Fruit fly (Drosophila melanogaster) whole organism, embryonic: ENCODE measurements around the gene how.

ENCODE experiments used
- Blimp-1 ChIP-seq: fragments of 200-800 bp; sonication (Bioruptor generic); optimal IDR thresholded peaks from 3 replicates; lab custom pipeline; 2018; ENCODE audit warnings: missing biosample characterization, missing genetic modification characterization, mild to moderate bottlenecking, moderate library complexity, missing genetic modification reagents
- CG10321 ChIP-seq: fragments of 200-800 bp; sonication (Bioruptor generic); IDR thresholded peaks from 2 replicates; pipeline ENCODE4 v1.3.6; 2022; ENCODE audit warnings: missing biosample characterization, missing genetic modification characterization
- CG10366 ChIP-seq: fragments of 200-800 bp; sonication (Bioruptor generic); IDR thresholded peaks from 2 replicates; pipeline ENCODE4 v1.3.6; 2022; ENCODE audit warnings: missing biosample characterization, missing genetic modification characterization
- CG10959 ChIP-seq: fragments of 200-800 bp; sonication (Bioruptor generic); IDR thresholded peaks from 2 replicates; pipeline ENCODE4 v1.3.6; 2022; ENCODE audit warnings: missing biosample characterization, missing genetic modification characterization
- CG12104 ChIP-seq: fragments of 200-800 bp; sonication (Bioruptor generic); optimal IDR thresholded peaks from 3 replicates; lab custom pipeline; 2016; ENCODE audit warnings: missing biosample characterization, missing genetic modification characterization
- CG12155 ChIP-seq: fragments of 200-800 bp; sonication (Bioruptor generic); optimal IDR thresholded peaks from 3 replicates; lab custom pipeline; 2016; ENCODE audit warnings: missing biosample characterization, missing genetic modification characterization
- CG13123 ChIP-seq: fragments of 200-800 bp; sonication (Bioruptor generic); optimal IDR thresholded peaks from 2 replicates; lab custom pipeline; 2016; ENCODE audit warnings: missing biosample characterization, missing genetic modification characterization
- CG14667 ChIP-seq: fragments of 200-800 bp; sonication (Bioruptor generic); IDR thresholded peaks from 2 replicates; pipeline ENCODE4 v1.3.6; 2022; ENCODE audit warnings: missing biosample characterization, missing genetic modification characterization
- CG1647 ChIP-seq: fragments of 200-800 bp; sonication (Bioruptor generic); optimal IDR thresholded peaks from 3 replicates; lab custom pipeline; 2016; ENCODE audit warnings: missing biosample characterization, missing genetic modification characterization
- CG17361 ChIP-seq: fragments of 200-800 bp; sonication (Bioruptor generic); IDR thresholded peaks from 3 replicates; pipeline ENCODE4 v1.3.6; 2022; ENCODE audit warnings: missing biosample characterization, missing genetic modification characterization
- CG17385 ChIP-seq: fragments of 200-800 bp; sonication (Bioruptor generic); optimal IDR thresholded peaks from 3 replicates; lab custom pipeline; 2018; ENCODE audit warnings: missing biosample characterization, mild to moderate bottlenecking, missing genetic modification characterization
- CG1832 ChIP-seq: fragments of 200-800 bp; sonication (Bioruptor generic); optimal IDR thresholded peaks from 2 replicates; lab custom pipeline; 2017; ENCODE audit warnings: missing biosample characterization, mild to moderate bottlenecking, missing genetic modification characterization, inconsistent platforms
- CG34376 ChIP-seq: fragments of 200-800 bp; sonication (Bioruptor generic); optimal IDR thresholded peaks from 2 replicates; lab custom pipeline; 2018; ENCODE audit warnings: missing biosample characterization, mild to moderate bottlenecking, missing genetic modification characterization
- CG3847 ChIP-seq: fragments of 200-800 bp; sonication (Bioruptor generic); IDR thresholded peaks from 2 replicates; pipeline ENCODE4 v1.3.6; 2022; ENCODE audit warnings: missing biosample characterization, missing genetic modification characterization
- CG42726 ChIP-seq: fragments of 200-800 bp; sonication (Bioruptor generic); IDR thresholded peaks from 2 replicates; pipeline ENCODE4 v1.3.6; 2022; ENCODE audit warnings: missing biosample characterization, missing genetic modification characterization; ENCODE audit not compliant: partially characterized antibody
- CG4424 ChIP-seq: fragments of 200-800 bp; sonication (Bioruptor generic); optimal IDR thresholded peaks from 3 replicates; lab custom pipeline; 2016; ENCODE audit warnings: missing biosample characterization, missing genetic modification characterization
- CG4820 ChIP-seq: fragments of 200-800 bp; sonication (Bioruptor generic); optimal IDR thresholded peaks from 3 replicates; lab custom pipeline; 2016; ENCODE audit warnings: missing biosample characterization, missing genetic modification characterization
- CoRest ChIP-seq: fragments of 200-800 bp; sonication (Bioruptor generic); optimal IDR thresholded peaks from 3 replicates; lab custom pipeline; 2018; ENCODE audit warnings: missing biosample characterization, mild to moderate bottlenecking, missing genetic modification characterization, moderate library complexity
- Dad ChIP-seq: fragments of 200-800 bp; sonication (Bioruptor generic); optimal IDR thresholded peaks from 3 replicates; lab custom pipeline; 2016; ENCODE audit warnings: missing biosample characterization, missing genetic modification characterization
- ERR ChIP-seq: fragments of 200-800 bp; sonication (Bioruptor generic); optimal IDR thresholded peaks from 2 replicates; lab custom pipeline; 2016; ENCODE audit warnings: missing biosample characterization, missing genetic modification characterization
- Gsc ChIP-seq: fragments of 200-800 bp; sonication (Bioruptor generic); IDR thresholded peaks from 2 replicates; pipeline ENCODE4 v1.3.6; 2022; ENCODE audit warnings: missing biosample characterization, missing genetic modification characterization
- H15 ChIP-seq: fragments of 200-800 bp; sonication (Bioruptor generic); IDR thresholded peaks from 3 replicates; pipeline ENCODE4 v1.3.6; 2022; ENCODE audit warnings: missing biosample characterization, missing genetic modification characterization
- HLH3B ChIP-seq: fragments of 200-800 bp; sonication (Bioruptor generic); IDR thresholded peaks from 2 replicates; pipeline ENCODE4 v1.3.6; 2022; ENCODE audit warnings: missing biosample characterization, missing genetic modification characterization
- HmgZ ChIP-seq: fragments of 200-800 bp; sonication (Bioruptor generic); optimal IDR thresholded peaks from 2 replicates; lab custom pipeline; 2018; ENCODE audit warnings: missing biosample characterization, mild to moderate bottlenecking, missing genetic modification characterization
- Meics ChIP-seq: fragments of 200-800 bp; sonication (Bioruptor generic); optimal IDR thresholded peaks from 2 replicates; lab custom pipeline; 2017; ENCODE audit warnings: missing biosample characterization, mild to moderate bottlenecking, missing genetic modification characterization
- Mes4 ChIP-seq: fragments of 200-800 bp; sonication (Bioruptor generic); optimal IDR thresholded peaks from 2 replicates; lab custom pipeline; 2016; ENCODE audit warnings: missing biosample characterization, missing genetic modification characterization
- NFAT ChIP-seq: fragments of 200-800 bp; sonication (Bioruptor generic); IDR thresholded peaks from 2 replicates; pipeline ENCODE4 v1.3.6; 2022; ENCODE audit warnings: missing biosample characterization, missing genetic modification characterization
- Sry-β ChIP-seq: fragments of 200-800 bp; sonication (Bioruptor generic); optimal IDR thresholded peaks from 2 replicates; lab custom pipeline; 2018; ENCODE audit warnings: missing biosample characterization, mild to moderate bottlenecking, missing genetic modification characterization, moderate library complexity
- Vsx1 ChIP-seq: fragments of 200-800 bp; sonication (Bioruptor generic); optimal IDR thresholded peaks from 2 replicates; lab custom pipeline; 2017; ENCODE audit warnings: missing biosample characterization, mild to moderate bottlenecking, missing genetic modification characterization, missing genetic modification reagents
- al ChIP-seq: fragments of 200-800 bp; sonication (Bioruptor generic); IDR thresholded peaks from 2 replicates; pipeline ENCODE4 v1.3.6; 2022; ENCODE audit warnings: missing biosample characterization, missing genetic modification characterization
- ase ChIP-seq: fragments of 200-800 bp; sonication (Bioruptor generic); IDR thresholded peaks from 3 replicates; pipeline ENCODE4 v1.3.6; 2022; ENCODE audit warnings: missing biosample characterization, missing genetic modification characterization
- bab2 ChIP-seq: fragments of 200-800 bp; sonication (Bioruptor generic); optimal IDR thresholded peaks from 2 replicates; lab custom pipeline; 2016; ENCODE audit warnings: missing biosample characterization, missing genetic modification characterization
- cwo ChIP-seq: fragments of 200-800 bp; sonication (Bioruptor generic); optimal IDR thresholded peaks from 3 replicates; lab custom pipeline; 2017; ENCODE audit warnings: missing biosample characterization, missing genetic modification characterization, mild to moderate bottlenecking, moderate library complexity, missing genetic modification reagents
- danr ChIP-seq: fragments of 200-800 bp; sonication (Bioruptor generic); IDR thresholded peaks from 2 replicates; pipeline ENCODE4 v1.3.6; 2022; ENCODE audit warnings: missing biosample characterization, missing genetic modification characterization
- dmrt11E ChIP-seq: fragments of 200-800 bp; sonication (Bioruptor generic); optimal IDR thresholded peaks from 3 replicates; lab custom pipeline; 2018; ENCODE audit warnings: missing biosample characterization, mild to moderate bottlenecking, missing genetic modification characterization, moderate library complexity
- gfzf ChIP-seq: fragments of 200-800 bp; sonication (Bioruptor generic); optimal IDR thresholded peaks from 2 replicates; lab custom pipeline; 2016; ENCODE audit warnings: missing biosample characterization, mild to moderate bottlenecking, missing genetic modification characterization, moderate library complexity
- knrl ChIP-seq: fragments of 200-800 bp; sonication (Bioruptor generic); IDR thresholded peaks from 3 replicates; pipeline ENCODE4 v1.3.6; 2022; ENCODE audit warnings: missing biosample characterization, missing genetic modification characterization; ENCODE audit not compliant: partially characterized antibody
- lola ChIP-seq, 3 experiments: fragments of >200 bp in 2 of 3; fragments of 200-800 bp in 1 of 3; sonication (Bioruptor generic) in 1 of 3; optimal IDR thresholded peaks; 2 replicates each; lab custom pipeline; 2017 to 2019; ENCODE audit warnings: missing biosample characterization in 3 of 3, missing genetic modification characterization in 3 of 3, mild to moderate bottlenecking in 1 of 3, moderate library complexity in 1 of 3
- nerfin-2 ChIP-seq: fragments of 200-800 bp; sonication (Bioruptor generic); IDR thresholded peaks from 2 replicates; pipeline ENCODE4 v1.3.6; 2022; ENCODE audit warnings: missing biosample characterization, missing genetic modification characterization; ENCODE audit not compliant: partially characterized antibody
- pho ChIP-seq: fragments of 200-800 bp; sonication (Bioruptor generic); optimal IDR thresholded peaks from 2 replicates; lab custom pipeline; 2016; ENCODE audit warnings: missing biosample characterization, missing genetic modification characterization
- pita ChIP-seq: fragments of 200-800 bp; sonication (Bioruptor generic); optimal IDR thresholded peaks from 2 replicates; lab custom pipeline; 2017; ENCODE audit warnings: missing biosample characterization, mild to moderate bottlenecking, missing genetic modification characterization
- seq ChIP-seq: fragments of 200-800 bp; sonication (Bioruptor generic); IDR thresholded peaks from 2 replicates; pipeline ENCODE4 v1.3.6; 2022; ENCODE audit warnings: missing biosample characterization, missing genetic modification characterization
- slbo ChIP-seq: fragments of 200-800 bp; sonication (Bioruptor generic); IDR thresholded peaks from 2 replicates; pipeline ENCODE4 v1.3.6; 2022; ENCODE audit warnings: missing biosample characterization, missing genetic modification characterization
- tll ChIP-seq, 2 experiments: fragments of 200-800 bp in 1 of 2; fragments of >200 bp in 1 of 2; sonication (Bioruptor generic) in 1 of 2; optimal IDR thresholded peaks; 2 replicates each; lab custom pipeline; 2017 to 2019; ENCODE audit warnings: missing biosample characterization in 2 of 2, missing genetic modification characterization in 2 of 2, mild to moderate bottlenecking in 1 of 2, moderate library complexity in 1 of 2
- tna ChIP-seq: fragments of 200-800 bp; sonication (Bioruptor generic); IDR thresholded peaks from 2 replicates; pipeline ENCODE4 v1.3.6; 2022; ENCODE audit warnings: missing biosample characterization, missing genetic modification characterization; ENCODE audit not compliant: partially characterized antibody
- trem ChIP-seq: fragments of 200-800 bp; optimal IDR thresholded peaks from 3 replicates; lab custom pipeline; 2019; ENCODE audit warnings: missing biosample characterization, mild to moderate bottlenecking, missing genetic modification characterization, moderate library complexity
- tup ChIP-seq: fragments of 200-800 bp; sonication (Bioruptor generic); optimal IDR thresholded peaks from 2 replicates; lab custom pipeline; 2016; ENCODE audit warnings: missing biosample characterization, mild to moderate bottlenecking, missing genetic modification characterization, moderate library complexity
- vvl ChIP-seq: fragments of 200-800 bp; sonication (Bioruptor generic); IDR thresholded peaks from 2 replicates; pipeline ENCODE4 v1.3.6; 2022; ENCODE audit warnings: missing biosample characterization, missing genetic modification characterization
- zen ChIP-seq: fragments of 200-800 bp; sonication (Bioruptor generic); optimal IDR thresholded peaks from 3 replicates; lab custom pipeline; 2018; ENCODE audit warnings: missing biosample characterization, mild to moderate bottlenecking, missing genetic modification characterization, moderate library complexity

Gene how

DNA sequence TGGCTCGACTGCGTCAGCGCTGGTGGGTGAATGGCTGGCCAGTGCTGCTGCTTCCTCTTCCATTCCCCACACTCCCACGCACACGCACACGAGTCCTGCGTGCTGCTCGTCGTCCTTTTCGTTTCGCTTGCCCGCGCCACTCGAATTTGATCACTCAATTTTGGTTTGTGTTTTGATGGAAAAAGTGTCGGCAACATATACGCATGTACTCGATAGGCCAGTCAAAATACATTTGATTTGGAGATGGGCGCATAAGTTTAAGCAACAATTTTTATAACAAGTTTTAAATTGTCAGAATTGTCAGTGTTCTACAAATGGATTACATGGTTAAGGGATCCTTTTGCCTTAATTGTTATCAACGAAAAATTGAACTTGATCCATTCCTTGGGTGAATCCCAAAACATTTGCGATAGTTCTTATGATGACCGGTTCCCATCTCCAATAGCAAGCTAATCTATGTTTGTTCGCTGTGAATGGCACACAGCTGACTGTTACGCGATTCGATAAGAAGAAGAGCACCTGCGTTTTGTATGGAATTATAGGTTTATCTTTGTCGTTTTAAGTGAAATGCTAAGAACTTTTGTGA lies 18.9 kb upstream of the how start, which contains the start of the genes Mitofilin and mRpL35:
TSS of gene Mitofilin (minus strand) at position 295 of the 586 bp plus-strand sequence.
TSS of gene mRpL35 (plus strand) at position 487 of the 586 bp plus-strand sequence.
- TF ChIP-seq tup (GFP tag; lab: Kevin White, UChicago): no peak
- no peak for TF ChIP-seq pita (GFP tag; lab: Kevin White, UChicago)
- TF ChIP-seq CG1832: no peak
- TF ChIP-seq CG4424 (GFP tag; lab: Kevin White, UChicago): peak; percentile 38
- TF ChIP-seq CG3847 (GFP tag; lab: Robert Waterston, UW): no peak
- peak; percentile 17 for TF ChIP-seq CG34376
- TF ChIP-seq CG13123 (GFP tag; lab: Kevin White, UChicago): peak; percentile 1
- TF ChIP-seq nerfin-2: no peak
- TF ChIP-seq CG10321 (GFP tag; lab: Robert Waterston, UW): no peak
- TF ChIP-seq cwo (GFP tag; lab: Kevin White, UChicago): no peak
- TF ChIP-seq Meics (GFP tag; lab: Kevin White, UChicago): peak; percentile 28
- TF ChIP-seq CG17385 (GFP tag; lab: Kevin White, UChicago): peak; percentile 93
- no peak for TF ChIP-seq Blimp-1 (GFP tag; lab: Kevin White, UChicago)
- peak; percentile 68; the same call in 2 of the 3 replicates for TF ChIP-seq CG17361 (GFP tag; lab: Robert Waterston, UW)
- TF ChIP-seq HLH3B (GFP tag; lab: Robert Waterston, UW): no peak
- TF ChIP-seq ERR (GFP tag; lab: Kevin White, UChicago): no peak
- TF ChIP-seq danr (GFP tag; lab: Robert Waterston, UW): no peak
- 0 out of 3 replicates have a peak, but pooled peaks have one; percentile 7 for TF ChIP-seq H15
- TF ChIP-seq Vsx1 (GFP tag; lab: Kevin White, UChicago): peak; percentile 94
- no peak for TF ChIP-seq bab2 (GFP tag; lab: Kevin White, UChicago)
- peak; percentile 46; the same call in 1 of the 2 replicates for TF ChIP-seq NFAT
- TF ChIP-seq seq (GFP tag; lab: Robert Waterston, UW): no peak
- peak; percentile 6 for TF ChIP-seq CG4820 (GFP tag; lab: Kevin White, UChicago)
- no peak for TF ChIP-seq ase (GFP tag; lab: Robert Waterston, UW)
- TF ChIP-seq CG10959 (GFP tag; lab: Robert Waterston, UW): no peak
- no peak for TF ChIP-seq CG42726 (GFP tag; lab: Robert Waterston, UW)
- peak; percentile 1 for TF ChIP-seq dmrt11E
- TF ChIP-seq HmgZ (tag; lab: Kevin White, UChicago): peak; percentile 9
- no peak for TF ChIP-seq Dad (GFP tag; lab: Kevin White, UChicago)
- no peak for TF ChIP-seq CG1647
- peak; percentile 54 for TF ChIP-seq pho (GFP tag; lab: Kevin White, UChicago)
- peak; percentile 6 for TF ChIP-seq trem (tag; lab: Kevin White, UChicago)
- peak; percentile 16 for TF ChIP-seq zen (tag; lab: Kevin White, UChicago)
- TF ChIP-seq lola (GFP tag; optimal IDR thresholded peaks at IDR 0.05; lab: Kevin White, UChicago): peak in 1 of 3 experiments; percentile 53
- TF ChIP-seq tll (GFP tag; optimal IDR thresholded peaks at IDR 0.05; lab: Kevin White, UChicago): peak in 1 of 2 experiments; percentile 59
- peak; percentile 67 for TF ChIP-seq CoRest (tag; lab: Kevin White, UChicago)
- peak; percentile 11 for TF ChIP-seq CG12104
- 0 out of 2 replicates have a peak, but pooled peaks have one; percentile 37 for TF ChIP-seq al (GFP tag; lab: Robert Waterston, UW)
- peak; percentile 54 for TF ChIP-seq slbo (GFP tag; lab: Robert Waterston, UW)
- peak; percentile 47; the same call in 1 of the 2 replicates for TF ChIP-seq vvl (GFP tag; lab: Robert Waterston, UW)
- peak; percentile 50 for TF ChIP-seq CG12155 (GFP tag; lab: Kevin White, UChicago)
- peak; percentile 66; the same call in 2 of the 3 replicates for TF ChIP-seq knrl (GFP tag; lab: Robert Waterston, UW)
- TF ChIP-seq Mes4 (GFP tag; lab: Kevin White, UChicago): no peak
- TF ChIP-seq gfzf (GFP tag; lab: Kevin White, UChicago): peak; percentile 7
- TF ChIP-seq Gsc (GFP tag; lab: Robert Waterston, UW): no peak
- peak; percentile 49 for TF ChIP-seq Sry-β
- no peak for TF ChIP-seq CG10366 (GFP tag; lab: Robert Waterston, UW)
- TF ChIP-seq tna (GFP tag; lab: Robert Waterston, UW): no peak
- TF ChIP-seq CG14667: no peak
